Worm (Caenorhabditis elegans) whole organism, L1 larva: ENCODE measurements around the gene sfxn-1.5.
A peak's percentile ranks its signal among the peaks of the same experiment; 100 is the strongest.

Source experiments
- ama-1 ChIP-seq: fragments of 150-350 bp; optimal IDR thresholded peaks from 2 replicates; lab custom pipeline; 2014
- egl-13 ChIP-seq: sonication (generic microtip); optimal IDR thresholded peaks from 2 replicates; lab custom pipeline; 2016; ENCODE audit warnings: missing genotype, missing genetic modification reagents, missing genetic modification characterization, missing compliant biosample characterization
- elt-3 ChIP-seq, 6 experiments: fragments of 150-350 bp in 1 of 6; sonication (generic microtip); optimal IDR thresholded peaks; 2 replicates each; lab custom pipeline; 2017 to 2018; ENCODE audit warnings: missing biosample characterization in 6 of 6, missing genetic modification characterization in 6 of 6, inconsistent platforms in 1 of 6
- lin-13 ChIP-seq: fragments of 150-350 bp; optimal IDR thresholded peaks from 2 replicates; lab custom pipeline; 2014; ENCODE audit warnings: missing biosample characterization, missing genetic modification reagents, missing genetic modification characterization
- nhr-237 ChIP-seq: fragments of 150-350 bp; optimal IDR thresholded peaks from 2 replicates; lab custom pipeline; 2014; ENCODE audit warnings: missing biosample characterization, missing genetic modification characterization
- nhr-77 ChIP-seq: fragments of 150-350 bp; optimal IDR thresholded peaks from 2 replicates; lab custom pipeline; 2014; ENCODE audit warnings: missing biosample characterization, missing genetic modification characterization

DNA sequence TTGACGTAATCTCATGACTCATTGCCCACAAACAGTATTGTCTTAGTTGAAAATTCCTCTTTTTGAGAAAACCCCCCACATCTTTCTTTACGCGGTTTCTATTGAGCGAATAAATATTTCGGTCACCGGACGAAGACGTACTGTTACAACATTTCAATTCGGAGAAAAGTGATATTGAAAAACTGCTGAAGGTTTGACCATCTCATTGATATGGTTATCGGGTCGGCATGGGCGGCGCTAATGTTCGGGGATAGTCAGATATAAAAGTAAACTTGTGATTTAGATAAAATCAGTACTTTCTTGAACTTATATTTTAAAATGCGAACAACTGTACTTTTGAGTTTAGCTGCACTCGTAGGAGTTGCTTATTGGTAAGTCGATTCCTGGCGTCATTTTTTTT is 14.3 kb downstream of the sfxn-1.5 start, which contains the start of gene T04F8.8:
- TF ChIP-seq egl-13 (tag; lab: Kevin White, UChicago) (no peak), nhr-237 (tag; lab: Kevin White, UChicago) (no peak), nhr-77 (tag; lab: Kevin White, UChicago) (no peak), ama-1 (lab: Kevin White, UChicago) (no peak), lin-13 (GFP tag; lab: Kevin White, UChicago) (no peak), elt-3 (tag; optimal IDR thresholded peaks at IDR 0.05; lab: Kevin White, UChicago) (peak in 1 of 6 experiments; percentile 16)
